Fruit fly (Drosophila melanogaster) whole organism, embryonic: ENCODE results near the gene RpL34b.

Source experiments
- Awh ChIP-seq: fragments of 200-800 bp; sonication (Bioruptor generic); IDR thresholded peaks from 2 replicates; pipeline ENCODE4, ENCODE4 v1.3.6; 2022; ENCODE audit warnings: missing biosample characterization, missing genetic modification characterization
- BEAF-32 ChIP-seq: fragments of 200-800 bp; sonication (Bioruptor generic); optimal IDR thresholded peaks from 3 replicates; lab custom pipeline; 2017; ENCODE audit warnings: missing biosample characterization, missing genetic modification characterization, mild to moderate bottlenecking, moderate library complexity, missing genetic modification reagents
- Bdp1 ChIP-seq: fragments of 200-800 bp; sonication (Bioruptor generic); optimal IDR thresholded peaks from 3 replicates; lab custom pipeline; 2016; ENCODE audit warnings: missing biosample characterization, missing genetic modification characterization
- Bgb ChIP-seq: fragments of 200-800 bp; sonication (Bioruptor generic); IDR thresholded peaks from 2 replicates; pipeline ENCODE4 v1.3.6; 2022; ENCODE audit warnings: missing biosample characterization, missing genetic modification characterization; ENCODE audit not compliant: partially characterized antibody
- CG10462 ChIP-seq: fragments of 200-800 bp; sonication (Bioruptor generic); optimal IDR thresholded peaks from 2 replicates; lab custom pipeline; 2016; ENCODE audit warnings: missing biosample characterization, missing genetic modification characterization
- CG12942 ChIP-seq: fragments of 200-800 bp; sonication (Bioruptor generic); optimal IDR thresholded peaks from 3 replicates; lab custom pipeline; 2016; ENCODE audit warnings: missing biosample characterization, missing genetic modification characterization
- CG15479 ChIP-seq: fragments of 200-800 bp; sonication (Bioruptor generic); optimal IDR thresholded peaks from 3 replicates; lab custom pipeline; 2019; ENCODE audit warnings: missing biosample characterization, mild to moderate bottlenecking, missing genetic modification characterization, moderate library complexity
- CG15514 ChIP-seq: fragments of 200-800 bp; sonication (Bioruptor generic); optimal IDR thresholded peaks from 3 replicates; lab custom pipeline; 2017; ENCODE audit warnings: missing biosample characterization, missing genetic modification characterization, mild to moderate bottlenecking, moderate library complexity, missing genetic modification reagents
- CG15696 ChIP-seq: fragments of 200-800 bp; sonication (Bioruptor generic); optimal IDR thresholded peaks from 2 replicates; lab custom pipeline; 2019; ENCODE audit warnings: missing biosample characterization, mild to moderate bottlenecking, missing genetic modification characterization, moderate library complexity
- CG16779 ChIP-seq: fragments of 200-800 bp; sonication (Bioruptor generic); IDR thresholded peaks from 2 replicates; pipeline ENCODE4 v1.3.6; 2022; ENCODE audit warnings: missing biosample characterization, missing genetic modification characterization
- CG3281 ChIP-seq: fragments of 200-800 bp; sonication (Bioruptor generic); optimal IDR thresholded peaks from 3 replicates; lab custom pipeline; 2017; ENCODE audit warnings: missing biosample characterization, mild to moderate bottlenecking, missing genetic modification characterization
- CG4328 ChIP-seq: fragments of 200-800 bp; sonication (Bioruptor generic); optimal IDR thresholded peaks from 3 replicates; lab custom pipeline; 2017; ENCODE audit warnings: missing biosample characterization, missing genetic modification reagents, missing genetic modification characterization
- CG5245 ChIP-seq: fragments of 200-800 bp; sonication (Bioruptor generic); optimal IDR thresholded peaks from 3 replicates; lab custom pipeline; 2016; ENCODE audit warnings: missing biosample characterization, missing genetic modification characterization
- CG6683 ChIP-seq: fragments of 200-800 bp; sonication (Bioruptor generic); optimal IDR thresholded peaks from 2 replicates; lab custom pipeline; 2017; ENCODE audit warnings: missing biosample characterization, mild to moderate bottlenecking, missing genetic modification characterization, missing genetic modification reagents
- CG6791 ChIP-seq: fragments of 200-800 bp; sonication (Bioruptor generic); IDR thresholded peaks from 3 replicates; pipeline ENCODE4 v1.3.6; 2022; ENCODE audit warnings: missing biosample characterization, missing genetic modification characterization; ENCODE audit not compliant: partially characterized antibody
- CG6854 ChIP-seq: fragments of 200-800 bp; sonication (Bioruptor generic); optimal IDR thresholded peaks from 3 replicates; lab custom pipeline; 2017; ENCODE audit warnings: missing biosample characterization, mild to moderate bottlenecking, missing genetic modification characterization
- CG9437 ChIP-seq: fragments of 200-800 bp; sonication (Bioruptor generic); optimal IDR thresholded peaks from 2 replicates; lab custom pipeline; 2018; ENCODE audit warnings: missing biosample characterization, mild to moderate bottlenecking, missing genetic modification characterization
- Dek ChIP-seq: fragments of 200-800 bp; sonication (Bioruptor generic); optimal IDR thresholded peaks from 3 replicates; lab custom pipeline; 2019; ENCODE audit warnings: missing biosample characterization, mild to moderate bottlenecking, missing genetic modification characterization, moderate library complexity
- GATAe ChIP-seq: fragments of 200-800 bp; sonication (Bioruptor generic); conservative IDR thresholded peaks from 2 replicates; pipeline ENCODE4 v1.3.6; 2022; ENCODE audit warnings: missing biosample characterization, missing genetic modification characterization
- H2.0 ChIP-seq: fragments of 200-800 bp; sonication (Bioruptor generic); IDR thresholded peaks from 2 replicates; pipeline ENCODE4 v1.3.6; 2022; ENCODE audit warnings: missing biosample characterization, missing genetic modification characterization
- Hey ChIP-seq: fragments of 200-800 bp; sonication (Bioruptor generic); optimal IDR thresholded peaks from 3 replicates; lab custom pipeline; 2018; ENCODE audit warnings: missing biosample characterization, mild to moderate bottlenecking, missing genetic modification characterization
- Hr39 ChIP-seq: fragments of >200 bp; optimal IDR thresholded peaks from 2 replicates; lab custom pipeline; 2017
- Jarid2 ChIP-seq: fragments of 200-800 bp; sonication (Bioruptor generic); optimal IDR thresholded peaks from 3 replicates; lab custom pipeline; 2017; ENCODE audit warnings: mild to moderate bottlenecking, missing biosample characterization, missing genetic modification reagents, missing genetic modification characterization
- Stat92E ChIP-seq, 3 experiments: fragments of >200 bp in 2 of 3; fragments of 200-800 bp in 1 of 3; sonication (Bioruptor generic) in 1 of 3; optimal IDR thresholded peaks; 2 replicates each; lab custom pipeline; 2017 to 2019; ENCODE audit warnings: missing biosample characterization in 3 of 3, missing genetic modification characterization in 3 of 3, mild to moderate bottlenecking in 1 of 3, moderate library complexity in 1 of 3
- abd-A ChIP-seq: fragments of 200-800 bp; sonication (Bioruptor generic); optimal IDR thresholded peaks from 3 replicates; lab custom pipeline; 2019; ENCODE audit warnings: missing biosample characterization, mild to moderate bottlenecking, missing genetic modification characterization, moderate library complexity
- cad ChIP-seq: fragments of >200 bp; optimal IDR thresholded peaks from 2 replicates; lab custom pipeline; 2017; ENCODE audit warnings: missing biosample characterization, missing genetic modification characterization
- chinmo ChIP-seq: fragments of 200-800 bp; sonication (Bioruptor generic); IDR thresholded peaks from 4 replicates; pipeline ENCODE4 v1.3.6; 2022; ENCODE audit warnings: missing biosample characterization, missing genetic modification characterization; ENCODE audit not compliant: partially characterized antibody
- dimm ChIP-seq: fragments of 200-800 bp; sonication (Bioruptor generic); IDR thresholded peaks from 2 replicates; pipeline ENCODE4 v1.3.6; 2022; ENCODE audit warnings: missing biosample characterization, missing genetic modification characterization
- emc ChIP-seq: fragments of 200-800 bp; sonication (Bioruptor generic); optimal IDR thresholded peaks from 2 replicates; lab custom pipeline; 2016; ENCODE audit warnings: missing biosample characterization, missing genetic modification characterization
- fd64A ChIP-seq: fragments of 200-800 bp; sonication (Bioruptor generic); optimal IDR thresholded peaks from 3 replicates; lab custom pipeline; 2018; ENCODE audit warnings: missing biosample characterization, mild to moderate bottlenecking, missing genetic modification characterization
- grn ChIP-seq: fragments of 200-800 bp; sonication (Bioruptor generic); optimal IDR thresholded peaks from 3 replicates; lab custom pipeline; 2017; ENCODE audit warnings: missing biosample characterization, missing genetic modification characterization
- hkb ChIP-seq, 2 experiments: fragments of 200-800 bp in 1 of 2; fragments of >200 bp in 1 of 2; sonication (Bioruptor generic) in 1 of 2; IDR thresholded peaks in 1 of 2; optimal IDR thresholded peaks in 1 of 2; 2 replicates each; pipeline versions ENCODE4 v1.3.6 to Lab custom; 2017 to 2022; ENCODE audit warnings: missing biosample characterization in 1 of 2, missing genetic modification characterization in 1 of 2
- nmo ChIP-seq: fragments of 200-800 bp; sonication (Bioruptor generic); optimal IDR thresholded peaks from 2 replicates; lab custom pipeline; 2018; ENCODE audit warnings: missing biosample characterization, mild to moderate bottlenecking, missing genetic modification characterization, moderate library complexity
- repo ChIP-seq: fragments of 200-800 bp; sonication (Bioruptor generic); optimal IDR thresholded peaks from 2 replicates; lab custom pipeline; 2016; ENCODE audit warnings: missing biosample characterization, missing genetic modification characterization
- run ChIP-seq: fragments of 200-800 bp; sonication (Bioruptor generic); optimal IDR thresholded peaks from 3 replicates; lab custom pipeline; 2018; ENCODE audit warnings: missing biosample characterization, mild to moderate bottlenecking, missing genetic modification characterization
- sim ChIP-seq: fragments of 200-800 bp; sonication (Bioruptor generic); IDR thresholded peaks from 2 replicates; pipeline ENCODE4 v1.3.6; 2022; ENCODE audit warnings: missing biosample characterization, missing genetic modification characterization
- sna ChIP-seq: fragments of 200-800 bp; sonication (Bioruptor generic); IDR thresholded peaks from 2 replicates; pipeline ENCODE4 v1.3.6; 2022; ENCODE audit warnings: missing biosample characterization, missing genetic modification characterization; ENCODE audit not compliant: partially characterized antibody
- tll ChIP-seq, 2 experiments: fragments of 200-800 bp in 1 of 2; fragments of >200 bp in 1 of 2; sonication (Bioruptor generic) in 1 of 2; optimal IDR thresholded peaks; 2 replicates each; lab custom pipeline; 2017 to 2019; ENCODE audit warnings: missing biosample characterization in 2 of 2, missing genetic modification characterization in 2 of 2, mild to moderate bottlenecking in 1 of 2, moderate library complexity in 1 of 2
- trem ChIP-seq: fragments of 200-800 bp; optimal IDR thresholded peaks from 3 replicates; lab custom pipeline; 2019; ENCODE audit warnings: missing biosample characterization, mild to moderate bottlenecking, missing genetic modification characterization, moderate library complexity
- zen ChIP-seq: fragments of 200-800 bp; sonication (Bioruptor generic); optimal IDR thresholded peaks from 3 replicates; lab custom pipeline; 2018; ENCODE audit warnings: missing biosample characterization, mild to moderate bottlenecking, missing genetic modification characterization, moderate library complexity

RpL34b gene

dm6 chr3R:9399951-9400392 lies 1.1 kb downstream of the RpL34b start, which contains the start of gene CG34117 (continued):
- TF ChIP-seq sna: no peak
- no peak for TF ChIP-seq fd64A (GFP tag; lab: Kevin White, UChicago)
- peak; percentile 64 for TF ChIP-seq CG5245 (GFP tag; lab: Kevin White, UChicago)
- no peak for TF ChIP-seq hkb (optimal IDR thresholded peaks at IDR 0.05; lab: Kevin White, UChicago)
- TF ChIP-seq hkb (GFP tag; IDR thresholded peaks at IDR 0.05; lab: Robert Waterston, UW): peak; percentile 88
- peak; percentile 85 for TF ChIP-seq Dek
- peak; percentile 6 for TF ChIP-seq Bdp1 (GFP tag; lab: Kevin White, UChicago)
- TF ChIP-seq Hey (tag; lab: Kevin White, UChicago): no peak
- TF ChIP-seq BEAF-32 (GFP tag; lab: Kevin White, UChicago): peak; percentile 16
- peak; percentile 84 for TF ChIP-seq CG15696 (tag; lab: Kevin White, UChicago)
- peak; percentile 82 for TF ChIP-seq zen (tag; lab: Kevin White, UChicago)
- TF ChIP-seq CG6791 (GFP tag; lab: Robert Waterston, UW): no peak
- TF ChIP-seq chinmo (GFP tag; lab: Robert Waterston, UW): no peak
- no peak for TF ChIP-seq Bgb

dm6 chr3R:9399074-9399473 lies 2.0 kb downstream of the RpL34b start:
- no peak for TF ChIP-seq H2.0 (GFP tag; lab: Robert Waterston, UW)
- no peak for TF ChIP-seq CG12942 (GFP tag; lab: Kevin White, UChicago)
- peak; percentile 43 for TF ChIP-seq cad (GFP tag; lab: Kevin White, UChicago)
- TF ChIP-seq Stat92E (GFP tag; optimal IDR thresholded peaks at IDR 0.05; lab: Kevin White, UChicago): no peak
- no peak for TF ChIP-seq CG10462
- TF ChIP-seq trem (tag; lab: Kevin White, UChicago): no peak
- peak; percentile 58 for TF ChIP-seq zen (tag; lab: Kevin White, UChicago)
- no peak for TF ChIP-seq Hr39 (lab: Kevin White, UChicago)
- TF ChIP-seq tll (GFP tag; optimal IDR thresholded peaks at IDR 0.05; lab: Kevin White, UChicago): peak in 1 of 2 experiments; percentile 67
- TF ChIP-seq CG15479 (GFP tag; lab: Kevin White, UChicago): peak; percentile 5
- TF ChIP-seq repo (GFP tag; lab: Kevin White, UChicago): no peak
- no peak for TF ChIP-seq CG16779 (GFP tag; lab: Robert Waterston, UW)

dm6 chr3R:9397890-9398289 lies 3.1 kb downstream of the RpL34b start, which contains the start of gene Or85f:
TSS of gene Or85f (plus strand) at chr3R:9398190.
- TF ChIP-seq CG15514 (no peak), dimm (GFP tag; lab: Robert Waterston, UW) (no peak), CG6854 (GFP tag; lab: Kevin White, UChicago) (no peak), sim (GFP tag; lab: Robert Waterston, UW) (no peak), Hr39 (lab: Kevin White, UChicago) (no peak), grn (no peak), Awh (no peak), nmo (GFP tag; lab: Kevin White, UChicago) (no peak), GATAe (GFP tag; lab: Robert Waterston, UW) (no peak), CG3281 (no peak), repo (GFP tag; lab: Kevin White, UChicago) (no peak), emc (GFP tag; lab: Kevin White, UChicago) (no peak), Jarid2 (GFP tag; lab: Kevin White, UChicago) (no peak), run (tag; lab: Kevin White, UChicago) (no peak), CG4328 (no peak), CG9437 (GFP tag; lab: Kevin White, UChicago) (no peak), abd-A (no peak), CG6683 (GFP tag; lab: Kevin White, UChicago) (no peak)
- TF ChIP-seq, all 482 proteins: peak for 0
